Fruit fly (Drosophila melanogaster): ENCODE measurements around the gene CG32071.

The CG32071 gene

dm6 chr3L:11123088-11123487 lies 19.4 kb upstream of the CG32071 start, which contains the start of the genes Ufd1 and NaPi-III (continued):
- peak; percentile 54; the same call in 1 of the 2 replicates for TF ChIP-seq chm (GFP tag; IDR thresholded peaks at IDR 0.05)
- peak; percentile 52 for TF ChIP-seq CG9609 (GFP tag; optimal IDR thresholded peaks at IDR 0.05)
- peak; percentile 90 for TF ChIP-seq amos (GFP tag; IDR thresholded peaks at IDR 0.05; ENCODE audit: partially characterized antibody)
- no peak for TF ChIP-seq CG1233 (GFP tag; optimal IDR thresholded peaks at IDR 0.05)
- no peak for TF ChIP-seq h (optimal IDR thresholded peaks at IDR 0.05)
- peak; percentile 88 for TF ChIP-seq sqz (GFP tag; optimal IDR thresholded peaks at IDR 0.05)
- no peak for TF ChIP-seq org-1 (GFP tag; optimal IDR thresholded peaks at IDR 0.05)
- peak; percentile 67 for TF ChIP-seq Doc3 (GFP tag; IDR thresholded peaks at IDR 0.05; ENCODE audit: partially characterized antibody)
- peak; percentile 79 for TF ChIP-seq YL-1 (GFP tag; optimal IDR thresholded peaks at IDR 0.05)
- peak; percentile 87 for TF ChIP-seq CHES-1-like (GFP tag; optimal IDR thresholded peaks at IDR 0.05)
- TF ChIP-seq CG7987 (GFP tag; optimal IDR thresholded peaks at IDR 0.05) = no peak
- no peak for TF ChIP-seq pros (GFP tag; optimal IDR thresholded peaks at IDR 0.05)
- peak; percentile 2 for TF ChIP-seq luna (GFP tag; optimal IDR thresholded peaks at IDR 0.05)
- no peak for TF ChIP-seq sim (GFP tag; IDR thresholded peaks at IDR 0.05)
- TF ChIP-seq klu (GFP tag; IDR thresholded peaks at IDR 0.05) = no peak
- TF ChIP-seq BEAF-32 (GFP tag; optimal IDR thresholded peaks at IDR 0.05) = peak; percentile 92
- TF ChIP-seq CG9797 (GFP tag; optimal IDR thresholded peaks at IDR 0.05) = peak; percentile 94
- TF ChIP-seq stc (GFP tag; IDR thresholded peaks at IDR 0.05) = no peak
- no peak for TF ChIP-seq NK7.1 (GFP tag; optimal IDR thresholded peaks at IDR 0.05)
- TF ChIP-seq gfzf (GFP tag; optimal IDR thresholded peaks at IDR 0.05) = peak; percentile 98
- no peak; the same call in 1 of the 2 replicates for TF ChIP-seq CG9215 (GFP tag; IDR thresholded peaks at IDR 0.05)
- no peak for TF ChIP-seq Awh (GFP tag; IDR thresholded peaks at IDR 0.05)
- TF ChIP-seq B-H2 (GFP tag; optimal IDR thresholded peaks at IDR 0.05) = peak; percentile 64
- peak; percentile 15 for TF ChIP-seq Fer1 (GFP tag; optimal IDR thresholded peaks at IDR 0.05)
- no peak for TF ChIP-seq CG33557 (GFP tag; optimal IDR thresholded peaks at IDR 0.05)
- peak; percentile 59 for TF ChIP-seq nerfin-2 (GFP tag; IDR thresholded peaks at IDR 0.05; ENCODE audit: partially characterized antibody)
- TF ChIP-seq Jarid2 (GFP tag; optimal IDR thresholded peaks at IDR 0.05) = no peak
- peak; percentile 42 for TF ChIP-seq Abd-B (GFP tag; optimal IDR thresholded peaks at IDR 0.05)
- no peak for TF ChIP-seq CG11085 (GFP tag; IDR thresholded peaks at IDR 0.05)
- no peak for TF ChIP-seq CG4424 (GFP tag; optimal IDR thresholded peaks at IDR 0.05)
- no peak for TF ChIP-seq ATbp (GFP tag; optimal IDR thresholded peaks at IDR 0.05)
- no peak for TF ChIP-seq rib (GFP tag; IDR thresholded peaks at IDR 0.05)
- TF ChIP-seq toy (GFP tag; IDR thresholded peaks at IDR 0.05) = no peak
- peak; percentile 78 for TF ChIP-seq Aef1 (GFP tag; IDR thresholded peaks at IDR 0.05)
- no peak for TF ChIP-seq cg (GFP tag; optimal IDR thresholded peaks at IDR 0.05)
- no peak for TF ChIP-seq Meics (GFP tag; optimal IDR thresholded peaks at IDR 0.05)
- TF ChIP-seq inv (GFP tag; IDR thresholded peaks at IDR 0.05; ENCODE audit: partially characterized antibody) = peak; percentile 71; the same call in 1 of the 2 replicates
- no peak for TF ChIP-seq wor (GFP tag; IDR thresholded peaks at IDR 0.05)
- peak; percentile 78 for TF ChIP-seq p53 (GFP tag; optimal IDR thresholded peaks at IDR 0.05)
- TF ChIP-seq ken (GFP tag; IDR thresholded peaks at IDR 0.05) = 0 out of 3 replicates have a peak, but pooled peaks have one; percentile 4
- TF ChIP-seq HLHmδ (GFP tag; optimal IDR thresholded peaks at IDR 0.05) = no peak
- TF ChIP-seq sug (tag; optimal IDR thresholded peaks at IDR 0.05) = peak; percentile 63
- no peak for TF ChIP-seq gcm2 (GFP tag; optimal IDR thresholded peaks at IDR 0.05)
- no peak for TF ChIP-seq tll (GFP tag; optimal IDR thresholded peaks at IDR 0.05)
- peak; percentile 40 for TF ChIP-seq chn (GFP tag; optimal IDR thresholded peaks at IDR 0.05)
- TF ChIP-seq psq (GFP tag; optimal IDR thresholded peaks at IDR 0.05) = no peak
- no peak for TF ChIP-seq tin (GFP tag; optimal IDR thresholded peaks at IDR 0.05)
- TF ChIP-seq Hey (tag; optimal IDR thresholded peaks at IDR 0.05) = no peak
- TF ChIP-seq CG1832 (GFP tag; optimal IDR thresholded peaks at IDR 0.05) = no peak
- no peak for TF ChIP-seq Optix (GFP tag; IDR thresholded peaks at IDR 0.05)
- peak; percentile 81 for TF ChIP-seq CG3847 (GFP tag; IDR thresholded peaks at IDR 0.05)

Measured in whole organism, embryonic.